Fruit fly (Drosophila melanogaster): ENCODE results near the gene CG1387.

DNA sequence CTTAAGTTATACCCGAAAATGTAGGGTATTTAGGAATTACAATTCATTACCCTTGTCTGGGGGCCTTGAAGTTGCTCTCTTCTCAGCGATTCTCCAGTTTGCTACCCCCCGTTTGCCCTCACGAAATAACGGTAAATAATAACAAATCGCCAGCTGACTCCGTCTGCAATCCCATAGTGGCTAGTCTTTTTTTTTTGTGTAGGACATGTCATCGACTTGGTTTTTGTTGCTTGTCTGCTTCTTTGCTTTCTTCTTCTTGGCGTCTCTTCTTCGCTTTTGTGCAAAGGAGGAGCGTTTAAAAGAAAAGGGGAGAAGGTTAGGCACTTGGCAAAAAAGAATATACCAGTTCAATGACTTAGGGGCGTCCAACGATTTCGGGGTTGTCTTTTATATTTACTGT, 30.6 kb downstream of the CG1387 start:
- TF ChIP-seq pita (GFP tag; optimal IDR thresholded peaks at IDR 0.05) (no peak), B-H2 (GFP tag; optimal IDR thresholded peaks at IDR 0.05) (no peak)
